Worm (Caenorhabditis elegans) whole organism, L1 larva: ENCODE measurements around the gene F09E5.8.

Source experiments
- ceh-63 ChIP-seq: fragments of 200-800 bp; sonication (Bioruptor generic); optimal IDR thresholded peaks from 2 replicates; lab custom pipeline; 2018; ENCODE audit warnings: mild to moderate bottlenecking, missing genetic modification characterization, missing compliant biosample characterization
- ceh-82 ChIP-seq, 3 experiments: fragments of 150-350 bp in 1 of 3; sonication (generic microtip) in 2 of 3; optimal IDR thresholded peaks; 2 replicates each; lab custom pipeline; 2014 to 2017; ENCODE audit warnings: missing biosample characterization in 3 of 3, missing genetic modification characterization in 3 of 3

DNA sequence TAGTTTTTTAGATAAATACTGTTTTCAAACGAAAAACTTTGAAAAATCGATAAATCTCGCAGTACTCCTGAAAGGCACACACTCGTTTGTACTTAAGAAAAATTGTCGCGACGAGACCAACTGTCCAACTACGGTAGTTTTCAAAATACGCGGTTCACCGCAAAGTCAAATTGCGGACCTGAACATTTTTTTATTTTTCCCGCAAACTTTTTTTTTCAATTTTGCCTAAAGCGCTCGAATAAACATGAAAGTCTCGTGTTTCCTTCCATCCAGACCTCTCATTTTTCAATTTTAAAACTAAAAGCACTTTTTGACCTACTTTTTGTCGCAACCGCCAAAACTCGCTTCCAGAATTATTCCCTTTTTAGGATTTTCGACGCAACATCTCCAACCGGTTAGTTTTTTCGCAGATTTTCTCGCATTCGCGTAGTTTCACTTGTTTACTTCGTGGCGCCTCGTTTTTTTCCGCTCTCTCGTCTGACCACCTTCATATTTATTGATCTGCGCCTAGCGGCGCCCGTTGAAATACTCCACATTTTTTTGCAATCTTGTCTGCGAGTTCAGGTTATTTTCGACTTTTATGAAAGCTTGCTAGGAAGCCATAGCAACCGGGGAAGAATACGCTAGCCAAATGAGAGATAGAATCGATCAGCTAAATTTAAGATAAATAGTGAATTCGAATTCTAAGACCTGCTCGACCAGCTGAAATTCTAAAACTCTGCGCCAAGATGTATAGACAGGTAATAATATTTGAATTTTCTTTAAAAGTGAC is 27.2 kb downstream of the F09E5.8 start, which contains the start of gene prdx-2:
- TF ChIP-seq ceh-63 (GFP tag; lab: Kevin White, UChicago) (no peak), ceh-82 (tag; optimal IDR thresholded peaks at IDR 0.05; lab: Kevin White, UChicago) (no peak)
